Worm (Caenorhabditis elegans) whole organism, late embryonic: ENCODE results near the gene Y51H7C.3.

Source experiments
- pag-3 ChIP-seq: sonication (generic microtip); optimal IDR thresholded peaks from 2 replicates; lab custom pipeline; 2016; ENCODE audit warnings: missing compliant biosample characterization, missing genetic modification characterization, borderline replicate concordance
- pax-1 ChIP-seq: fragments of 150-350 bp; optimal IDR thresholded peaks from 2 replicates; lab custom pipeline; 2014; ENCODE audit warnings: missing biosample characterization, missing genetic modification characterization

DNA sequence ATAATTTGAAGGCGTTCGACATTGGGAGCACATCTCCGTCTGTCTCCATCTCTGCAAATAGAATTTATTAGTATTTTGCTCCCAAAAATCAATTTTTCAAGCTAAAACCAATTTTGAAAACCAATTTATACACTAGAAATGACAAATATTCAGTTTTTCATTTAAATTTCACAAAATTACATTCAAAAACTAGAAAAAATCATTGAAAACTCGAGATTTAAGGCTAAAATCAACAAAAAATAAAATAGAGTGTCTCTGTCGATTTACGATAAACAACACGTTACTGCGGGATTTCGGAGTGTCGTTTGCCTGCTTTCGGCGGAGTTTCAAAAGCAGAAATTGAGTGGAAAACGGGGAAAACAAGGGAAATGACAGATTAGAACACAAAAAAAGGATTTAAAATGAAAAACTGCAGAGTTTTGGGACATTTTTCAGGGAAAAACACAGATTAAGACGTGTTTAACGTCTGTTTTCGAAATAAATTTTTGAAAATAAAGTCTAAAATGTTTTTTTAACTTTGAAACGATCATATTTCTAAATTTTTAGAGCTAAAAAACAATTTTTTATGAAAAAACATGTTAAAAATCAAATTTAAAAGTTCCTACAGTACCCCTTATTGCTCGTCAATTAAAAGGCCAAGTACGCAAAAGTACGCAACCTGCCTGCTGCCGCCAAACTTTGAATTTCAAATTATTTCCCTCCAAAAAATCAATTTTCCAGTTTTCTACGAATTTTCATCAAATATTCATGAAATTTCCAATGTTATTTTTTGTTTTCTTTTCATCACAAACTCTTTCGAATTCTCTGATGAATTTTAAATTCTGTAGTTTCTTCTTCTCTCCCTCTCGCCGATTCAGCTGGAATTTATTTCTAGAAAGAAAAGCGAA, 598 bp upstream of the Y51H7C.3 start, which contains the start of gene nol-6:
- TF ChIP-seq pax-1 (tag; lab: Kevin White, UChicago): no peak
- TF ChIP-seq pag-3 (tag; lab: Kevin White, UChicago): no peak
